Worm (Caenorhabditis elegans): ENCODE data around the gene F28F8.9.

Gene F28F8.9

DNA sequence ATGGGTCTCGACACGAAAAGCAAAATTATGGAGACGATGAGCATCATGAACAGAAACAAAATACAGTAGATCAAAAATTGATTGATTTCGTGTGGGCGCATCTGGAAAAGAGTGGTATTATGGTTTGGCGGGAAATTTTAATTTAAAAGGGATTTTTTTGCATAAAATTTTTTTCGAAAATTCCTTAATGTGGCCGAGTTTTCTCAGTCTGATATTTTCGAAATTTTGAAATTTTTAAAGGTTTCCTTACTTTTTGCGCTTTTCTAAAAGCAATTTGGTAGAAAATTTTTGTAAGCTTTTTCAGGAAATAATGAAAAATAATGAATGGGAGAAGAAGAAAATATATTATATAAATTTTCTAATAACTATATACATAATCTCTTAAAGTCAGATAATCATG, 44.6 kb downstream of the F28F8.9 start, which contains the start of gene F21A3.2:
Gene F21A3.2 (minus strand): TSS at position 101 of the 400 bp plus-strand sequence.
- no peak for TF ChIP-seq unc-62 (GFP tag; optimal IDR thresholded peaks at IDR 0.05)

DNA sequence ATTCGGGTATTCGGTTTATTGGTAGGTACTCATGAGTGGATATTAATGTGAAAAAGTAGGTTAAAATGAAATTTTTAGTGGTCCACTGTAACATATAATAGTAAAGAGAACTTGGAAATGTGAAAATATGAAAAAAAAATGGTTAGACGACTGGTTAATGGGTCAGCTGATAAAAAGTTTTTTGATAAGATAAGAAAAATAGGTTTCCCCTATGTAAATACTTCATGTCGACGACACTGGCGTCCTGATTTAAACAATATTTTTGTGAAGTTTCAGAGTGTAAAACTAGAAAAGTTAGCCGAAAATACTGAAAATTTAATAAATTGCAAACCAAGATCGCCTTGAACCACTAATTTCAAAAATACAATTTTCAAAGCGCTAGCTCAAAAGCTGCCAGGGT, 45.4 kb downstream of the F28F8.9 start, which contains the start of gene F21A3.11:
Gene F21A3.11 (minus strand): TSS at position 117 of the 400 bp plus-strand sequence.
- no peak for TF ChIP-seq unc-62 (GFP tag; optimal IDR thresholded peaks at IDR 0.05)

DNA sequence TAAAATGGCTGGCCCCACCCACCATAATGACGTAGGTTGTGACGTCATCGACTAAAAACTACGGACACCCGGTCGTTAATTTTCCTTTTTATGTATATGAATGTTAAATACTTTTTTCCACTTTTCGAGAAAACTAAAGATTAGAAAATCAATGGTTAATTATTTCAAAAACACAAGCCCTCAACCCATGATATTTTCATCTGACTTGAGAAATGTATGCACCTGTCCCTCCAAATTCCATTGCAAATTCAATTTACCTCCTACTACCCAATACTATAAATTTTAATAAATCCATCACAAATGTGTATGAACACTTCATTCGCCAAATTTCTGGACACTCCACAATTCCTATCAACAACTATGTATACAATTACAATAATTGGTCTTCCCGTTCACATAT, 49.4 kb downstream of the F28F8.9 start, which contains the start of gene srh-276:
Gene srh-276 (plus strand): TSS at position 301 of the 400 bp plus-strand sequence.
- no peak for TF ChIP-seq unc-62 (GFP tag; optimal IDR thresholded peaks at IDR 0.05)

Data from whole organism, dauer.